Worm (Caenorhabditis elegans) whole organism, L3 larva: ENCODE results near the gene F40C5.2.
"Not testable (repeated sequence)": the region's sequence is repeated elsewhere in the genome, so short reads cannot be mapped to it uniquely, and the experiment has no call there.

Experiments used
- R02D3.7 ChIP-seq: fragments of 150-350 bp; optimal IDR thresholded peaks from 2 replicates; lab custom pipeline; 2014; ENCODE audit warnings: missing biosample characterization, missing genetic modification characterization
- ZK546.5 ChIP-seq: sonication (generic microtip); optimal IDR thresholded peaks from 2 replicates; lab custom pipeline; 2017; ENCODE audit warnings: missing biosample characterization, missing genetic modification characterization
- aly-2 ChIP-seq: fragments of 150-350 bp; optimal IDR thresholded peaks from 2 replicates; lab custom pipeline; 2014; ENCODE audit warnings: missing biosample characterization, missing genetic modification characterization
- ceh-28 ChIP-seq: fragments of 150-350 bp; optimal IDR thresholded peaks from 2 replicates; lab custom pipeline; 2014; ENCODE audit warnings: missing biosample characterization, missing genetic modification reagents, missing genetic modification characterization
- daf-12 ChIP-seq: fragments of 150-350 bp; optimal IDR thresholded peaks from 2 replicates; lab custom pipeline; 2014; ENCODE audit warnings: missing biosample characterization, missing genetic modification reagents, missing genetic modification characterization
- egl-27 ChIP-seq: sonication (generic microtip); optimal IDR thresholded peaks from 4 replicates; lab custom pipeline; 2017; ENCODE audit warnings: missing biosample characterization, missing genetic modification reagents, missing genetic modification characterization
- egl-5 ChIP-seq: fragments of 150-350 bp; optimal IDR thresholded peaks from 2 replicates; lab custom pipeline; 2017; ENCODE audit warnings: missing biosample characterization, missing genetic modification reagents, missing genetic modification characterization, inconsistent platforms
- elt-1 ChIP-seq: fragments of 150-350 bp; optimal IDR thresholded peaks from 2 replicates; lab custom pipeline; 2014; ENCODE audit warnings: missing biosample characterization, missing genetic modification characterization
- eor-1 ChIP-seq, 2 experiments: fragments of 150-350 bp; optimal IDR thresholded peaks; 2 replicates each; lab custom pipeline; 2014 to 2018; ENCODE audit warnings: missing biosample characterization in 2 of 2, missing genetic modification characterization in 2 of 2
- fkh-10 ChIP-seq: sonication (generic microtip); optimal IDR thresholded peaks from 2 replicates; lab custom pipeline; 2017; ENCODE audit warnings: missing biosample characterization, missing genetic modification reagents, missing genetic modification characterization
- fos-1 ChIP-seq: fragments of 150-350 bp; optimal IDR thresholded peaks from 2 replicates; lab custom pipeline; 2014; ENCODE audit warnings: missing biosample characterization, missing genetic modification characterization
- hmg-11 ChIP-seq: sonication (generic microtip); optimal IDR thresholded peaks from 2 replicates; lab custom pipeline; 2016; ENCODE audit warnings: missing genetic modification characterization, missing compliant biosample characterization
- jun-1 ChIP-seq: fragments of 150-350 bp; optimal IDR thresholded peaks from 2 replicates; lab custom pipeline; 2014; ENCODE audit warnings: missing biosample characterization, missing genetic modification reagents, missing genetic modification characterization
- lin-15B ChIP-seq: fragments of 150-350 bp; optimal IDR thresholded peaks from 2 replicates; lab custom pipeline; 2014; ENCODE audit warnings: missing biosample characterization, missing genetic modification characterization
- lin-39 ChIP-seq: fragments of 150-350 bp; optimal IDR thresholded peaks from 2 replicates; lab custom pipeline; 2018; ENCODE audit warnings: missing biosample characterization, missing genetic modification reagents, missing genetic modification characterization
- mdl-1 ChIP-seq: fragments of 150-350 bp; optimal IDR thresholded peaks from 2 replicates; lab custom pipeline; 2014; ENCODE audit warnings: missing biosample characterization, missing genetic modification characterization
- mml-1 ChIP-seq: fragments of 150-350 bp; sonication (generic microtip); optimal IDR thresholded peaks from 3 replicates; lab custom pipeline; 2014; ENCODE audit warnings: missing biosample characterization, missing genetic modification characterization
- nhr-11 ChIP-seq: fragments of 150-350 bp; optimal IDR thresholded peaks from 2 replicates; lab custom pipeline; 2014; ENCODE audit warnings: missing biosample characterization, missing genetic modification characterization
- nhr-12 ChIP-seq: fragments of 150-350 bp; optimal IDR thresholded peaks from 2 replicates; lab custom pipeline; 2014; ENCODE audit warnings: missing biosample characterization, missing genetic modification characterization
- nhr-23 ChIP-seq: fragments of 150-350 bp; optimal IDR thresholded peaks from 2 replicates; lab custom pipeline; 2014; ENCODE audit warnings: missing biosample characterization, missing genetic modification reagents, missing genetic modification characterization
- nhr-237 ChIP-seq: fragments of 150-350 bp; optimal IDR thresholded peaks from 2 replicates; lab custom pipeline; 2014; ENCODE audit warnings: missing biosample characterization, missing genetic modification characterization
- nhr-28 ChIP-seq: fragments of 150-350 bp; optimal IDR thresholded peaks from 2 replicates; lab custom pipeline; 2014; ENCODE audit warnings: missing biosample characterization, missing genetic modification characterization
- nhr-43 ChIP-seq: sonication (generic microtip); optimal IDR thresholded peaks from 2 replicates; lab custom pipeline; 2016; ENCODE audit warnings: mild to moderate bottlenecking, missing genetic modification characterization, missing compliant biosample characterization; ENCODE audit not compliant: poor library complexity, severe bottlenecking
- nhr-67 ChIP-seq: fragments of 150-350 bp; optimal IDR thresholded peaks from 2 replicates; lab custom pipeline; 2014; ENCODE audit warnings: missing biosample characterization, missing genetic modification characterization
- nhr-76 ChIP-seq: fragments of 150-350 bp; sonication (generic microtip); optimal IDR thresholded peaks from 5 replicates; lab custom pipeline; 2014; ENCODE audit warnings: missing biosample characterization, missing genetic modification characterization
- nhr-77 ChIP-seq: fragments of 150-350 bp; optimal IDR thresholded peaks from 2 replicates; lab custom pipeline; 2014; ENCODE audit warnings: missing biosample characterization, missing genetic modification characterization
- pha-4 ChIP-seq: fragments of 150-350 bp; optimal IDR thresholded peaks from 2 replicates; lab custom pipeline; 2014; ENCODE audit warnings: missing biosample characterization, missing genetic modification reagents, missing genetic modification characterization
- sea-2 ChIP-seq: fragments of 150-350 bp; sonication (generic microtip); optimal IDR thresholded peaks from 4 replicates; lab custom pipeline; 2014; ENCODE audit warnings: missing biosample characterization, missing genetic modification reagents, missing genetic modification characterization
- skn-1 ChIP-seq: fragments of 150-350 bp; optimal IDR thresholded peaks from 2 replicates; lab custom pipeline; 2014; ENCODE audit warnings: missing biosample characterization, missing genetic modification characterization
- tbx-2 ChIP-seq: sonication (generic microtip); optimal IDR thresholded peaks from 2 replicates; lab custom pipeline; 2016; ENCODE audit warnings: mild to moderate bottlenecking, missing genetic modification characterization, missing compliant biosample characterization
- unc-62 ChIP-seq: fragments of 150-350 bp; sonication (generic microtip); optimal IDR thresholded peaks from 4 replicates; lab custom pipeline; 2014; ENCODE audit warnings: missing biosample characterization, missing genetic modification reagents, missing genetic modification characterization
- zag-1 ChIP-seq: fragments of 150-350 bp; optimal IDR thresholded peaks from 2 replicates; lab custom pipeline; 2014; ENCODE audit warnings: missing biosample characterization, missing genetic modification characterization
- ztf-11 ChIP-seq: fragments of 150-350 bp; optimal IDR thresholded peaks from 2 replicates; lab custom pipeline; 2014; ENCODE audit warnings: missing biosample characterization, missing genetic modification characterization
- ztf-4 ChIP-seq: fragments of 150-350 bp; optimal IDR thresholded peaks from 2 replicates; lab custom pipeline; 2014; ENCODE audit warnings: missing biosample characterization, missing genetic modification characterization

Gene F40C5.2

ce11 chrV:3557422-3557821 lies 13.4 kb upstream of the F40C5.2 start, which contains the start of gene grl-31:
grl-31 (minus strand) TSS chrV:3557778.
- no peak for TF ChIP-seq jun-1 (tag; lab: Kevin White, UChicago)
- no peak for TF ChIP-seq mml-1 (tag; lab: Kevin White, UChicago)
- no peak for TF ChIP-seq elt-1 (tag; lab: Kevin White, UChicago)
- TF ChIP-seq nhr-43: no peak
- TF ChIP-seq eor-1 (tag; optimal IDR thresholded peaks at IDR 0.05; lab: Kevin White, UChicago): no peak
- TF ChIP-seq unc-62: no peak
- no peak for TF ChIP-seq nhr-12 (tag; lab: Kevin White, UChicago)
- TF ChIP-seq nhr-67 (tag; lab: Kevin White, UChicago): no peak
- TF ChIP-seq egl-27 (tag; lab: Kevin White, UChicago): no peak
- TF ChIP-seq nhr-23: no peak
- no peak for TF ChIP-seq daf-12 (tag; lab: Kevin White, UChicago)

ce11 chrV:3558744-3559143 lies 12.1 kb upstream of the F40C5.2 start, which contains the start of gene T24A6.1:
T24A6.1 (plus strand) TSS chrV:3559044.
- TF ChIP-seq ztf-4, egl-27, nhr-12 (tag; lab: Kevin White, UChicago): not testable (repeated sequence)

ce11 chrV:3562824-3563223 lies 8.0 kb upstream of the F40C5.2 start, which contains the start of gene T24A6.16:
T24A6.16 (minus strand) TSS chrV:3562924.
- TF ChIP-seq R02D3.7 (tag; lab: Kevin White, UChicago); fkh-10 (GFP tag; lab: Kevin White, UChicago); skn-1: not testable (repeated sequence)
- TF ChIP-seq, all 47 proteins: peak for 0; not testable (repeated sequence) for 47

ce11 chrV:3564335-3564734 lies 6.5 kb upstream of the F40C5.2 start, which contains the start of gene T24A6.17:
T24A6.17 (minus strand) TSS chrV:3564435.
- TF ChIP-seq mml-1 (tag; lab: Kevin White, UChicago); ceh-28; lin-39 (tag; lab: Kevin White, UChicago): not testable (repeated sequence)

- TF ChIP-seq egl-27 (tag; lab: Kevin White, UChicago); zag-1 (tag; lab: Kevin White, UChicago); ztf-11: not testable (repeated sequence)
These were observed 1.6 kb downstream of the F40C5.2 start, which contains the start of gene F40C5.1 for ce11 chrV:3572408-3572807. F40C5.1 (plus strand) TSS chrV:3572708.

ce11 chrV:3575759-3576158 lies 5.0 kb downstream of the F40C5.2 start, which contains the start of gene grl-27:
grl-27 (minus strand) TSS chrV:3575859.
- no peak for TF ChIP-seq ztf-11
- TF ChIP-seq nhr-28 (tag; lab: Kevin White, UChicago): no peak
- no peak for TF ChIP-seq sea-2
- TF ChIP-seq ZK546.5 (tag; lab: Kevin White, UChicago): no peak
- no peak for TF ChIP-seq hmg-11 (tag; lab: Kevin White, UChicago)
- no peak for TF ChIP-seq fos-1
- TF ChIP-seq ceh-28: no peak
- TF ChIP-seq jun-1 (tag; lab: Kevin White, UChicago): no peak
- no peak for TF ChIP-seq nhr-237 (tag; lab: Kevin White, UChicago)
- no peak for TF ChIP-seq lin-39 (tag; lab: Kevin White, UChicago)
- no peak for TF ChIP-seq tbx-2 (tag; lab: Kevin White, UChicago)
- no peak for TF ChIP-seq nhr-12 (tag; lab: Kevin White, UChicago)
- TF ChIP-seq mdl-1 (tag; lab: Kevin White, UChicago): no peak
- no peak for TF ChIP-seq nhr-77
- no peak for TF ChIP-seq nhr-43
- no peak for TF ChIP-seq nhr-76
- TF ChIP-seq lin-15B (tag; lab: Kevin White, UChicago): no peak
- no peak for TF ChIP-seq aly-2

- TF ChIP-seq pha-4 (tag; lab: Kevin White, UChicago) (no peak), lin-39 (tag; lab: Kevin White, UChicago) (no peak), egl-5 (no peak), nhr-11 (tag; lab: Kevin White, UChicago) (no peak)
These were observed 8.0 kb downstream of the F40C5.2 start, which contains the start of gene pygl-1 for ce11 chrV:3578813-3579212. pygl-1 (plus strand) TSS chrV:3579023.
